Fruit fly (Drosophila melanogaster) whole organism, wandering third instar larva: ENCODE measurements around the gene CG18675.

ENCODE experiments used
- CrebA ChIP-seq: fragments of 200-800 bp; sonication (Bioruptor generic); optimal IDR thresholded peaks from 2 replicates; lab custom pipeline; 2016; ENCODE audit warnings: missing biosample characterization, mild to moderate bottlenecking, missing genetic modification characterization, borderline replicate concordance
- HLH106 ChIP-seq: fragments of 200-800 bp; optimal IDR thresholded peaks from 3 replicates; lab custom pipeline; 2019; ENCODE audit warnings: missing biosample characterization, mild to moderate bottlenecking, missing genetic modification characterization, moderate library complexity
- N ChIP-seq: fragments of >200 bp; optimal IDR thresholded peaks from 2 replicates; lab custom pipeline; 2018; ENCODE audit warnings: missing biosample characterization, missing external identifiers, missing genetic modification characterization
- br ChIP-seq: fragments of 200-800 bp; sonication (Bioruptor generic); optimal IDR thresholded peaks from 2 replicates; lab custom pipeline; 2016; ENCODE audit warnings: missing biosample characterization, missing genetic modification characterization
- h ChIP-seq: fragments of 200-800 bp; sonication (Bioruptor generic); optimal IDR thresholded peaks from 3 replicates; lab custom pipeline; 2016; ENCODE audit warnings: missing biosample characterization, mild to moderate bottlenecking, missing genetic modification characterization
- tai ChIP-seq: sonication (Bioruptor generic); optimal IDR thresholded peaks from 2 replicates; lab custom pipeline; 2016; ENCODE audit warnings: missing biosample characterization, missing genetic modification characterization

DNA sequence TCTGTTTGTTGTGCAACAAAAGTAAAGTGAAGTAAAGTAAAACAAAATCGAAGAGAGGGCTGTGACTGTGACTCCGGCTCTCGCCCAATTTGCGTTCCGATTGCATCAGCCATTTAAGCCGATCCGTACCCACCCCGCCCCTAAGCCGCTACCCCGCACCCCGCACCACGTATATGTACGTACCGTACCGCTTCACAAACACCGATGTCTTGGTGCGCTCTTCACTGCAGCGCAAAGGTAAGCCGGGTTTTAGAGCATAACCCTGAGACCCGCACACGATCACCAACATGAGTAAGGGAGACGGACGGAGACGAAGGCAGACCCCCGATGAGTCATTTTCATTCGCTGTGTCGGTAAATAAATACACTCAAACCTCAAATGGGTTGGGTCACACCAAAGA lies 58.5 kb downstream of the CG18675 start:
- TF ChIP-seq HLH106 (no peak), N (GFP tag; lab: Kevin White, UChicago) (no peak), tai (no peak), br (GFP tag; lab: Kevin White, UChicago) (no peak), h (GFP tag; lab: Kevin White, UChicago) (no peak), CrebA (GFP tag; lab: Kevin White, UChicago) (no peak)
